Fruit fly (Drosophila melanogaster): ENCODE measurements around the gene CG4161.
A peak's percentile ranks its signal among the peaks of the same experiment; 100 is the strongest.

The CG4161 gene

dm6 chr2L:15441852-15442549 lies 8.9 kb downstream of the CG4161 start (continued):
- no peak for TF ChIP-seq slp2 (GFP tag; optimal IDR thresholded peaks at IDR 0.05)
- no peak for TF ChIP-seq Usf (GFP tag; optimal IDR thresholded peaks at IDR 0.05)
- TF ChIP-seq CG1529 (GFP tag; optimal IDR thresholded peaks at IDR 0.05): no peak
- TF ChIP-seq CG15696 (tag; optimal IDR thresholded peaks at IDR 0.05): peak; percentile 69
- peak; percentile 23; the same call in 1 of the 2 replicates for TF ChIP-seq CG10959 (GFP tag; IDR thresholded peaks at IDR 0.05)
- TF ChIP-seq CG34376 (GFP tag; optimal IDR thresholded peaks at IDR 0.05): no peak
- no peak for TF ChIP-seq BEAF-32 (GFP tag; optimal IDR thresholded peaks at IDR 0.05)
- no peak for TF ChIP-seq HmgZ (tag; optimal IDR thresholded peaks at IDR 0.05)
- no peak for TF ChIP-seq Poxn (GFP tag; IDR thresholded peaks at IDR 0.05)
- TF ChIP-seq so (GFP tag; IDR thresholded peaks at IDR 0.05): no peak
- TF ChIP-seq grau (tag; optimal IDR thresholded peaks at IDR 0.05): peak; percentile 64
- no peak for TF ChIP-seq CG7372 (GFP tag; IDR thresholded peaks at IDR 0.05)
- no peak for TF ChIP-seq sc (optimal IDR thresholded peaks at IDR 0.05)
- TF ChIP-seq sc (GFP tag; optimal IDR thresholded peaks at IDR 0.05): no peak
- TF ChIP-seq fru (optimal IDR thresholded peaks at IDR 0.05): no peak
- no peak for TF ChIP-seq kni (GFP tag; optimal IDR thresholded peaks at IDR 0.05)
- TF ChIP-seq D19A (tag; optimal IDR thresholded peaks at IDR 0.05): peak; percentile 81
- no peak for TF ChIP-seq Jarid2 (GFP tag; optimal IDR thresholded peaks at IDR 0.05)
- 0 out of 3 replicates have a peak, but pooled peaks have one; percentile 24 for TF ChIP-seq ci (GFP tag; IDR thresholded peaks at IDR 0.05)
- no peak for TF ChIP-seq lilli (GFP tag; optimal IDR thresholded peaks at IDR 0.05)
- TF ChIP-seq gsb-n (tag; optimal IDR thresholded peaks at IDR 0.05): peak; percentile 80
- TF ChIP-seq CG15011 (GFP tag; optimal IDR thresholded peaks at IDR 0.05): no peak
- no peak for TF ChIP-seq Chrac-16 (GFP tag; optimal IDR thresholded peaks at IDR 0.05)
- no peak for TF ChIP-seq Hmr (GFP tag; optimal IDR thresholded peaks at IDR 0.05)
- TF ChIP-seq CG12155 (GFP tag; optimal IDR thresholded peaks at IDR 0.05): no peak
- no peak for TF ChIP-seq da (GFP tag; optimal IDR thresholded peaks at IDR 0.05)
- TF ChIP-seq bab2 (GFP tag; optimal IDR thresholded peaks at IDR 0.05): no peak
- TF ChIP-seq B-H1 (GFP tag; IDR thresholded peaks at IDR 0.05): no peak
- TF ChIP-seq her (GFP tag; optimal IDR thresholded peaks at IDR 0.05): no peak
- no peak for TF ChIP-seq Dll (GFP tag; IDR thresholded peaks at IDR 0.05; ENCODE audit: partially characterized antibody)
- peak in 1 of 2 experiments; percentile 10 for TF ChIP-seq dpn (GFP tag; optimal IDR thresholded peaks at IDR 0.05)
- no peak for TF ChIP-seq al (GFP tag; IDR thresholded peaks at IDR 0.05)
- no peak for TF ChIP-seq pita (GFP tag; optimal IDR thresholded peaks at IDR 0.05)
- no peak for TF ChIP-seq CG4360 (GFP tag; IDR thresholded peaks at IDR 0.05)
- TF ChIP-seq Ets97D (GFP tag; optimal IDR thresholded peaks at IDR 0.05): no peak
- TF ChIP-seq CG30020 (tag; optimal IDR thresholded peaks at IDR 0.05): no peak
- no peak for TF ChIP-seq insv (GFP tag; optimal IDR thresholded peaks at IDR 0.05)
- TF ChIP-seq CG6765 (GFP tag; optimal IDR thresholded peaks at IDR 0.05): no peak
- no peak for TF ChIP-seq ind (GFP tag; optimal IDR thresholded peaks at IDR 0.05)
- TF ChIP-seq gem (tag; optimal IDR thresholded peaks at IDR 0.05): peak; percentile 79
- TF ChIP-seq CG4282 (GFP tag; optimal IDR thresholded peaks at IDR 0.05): no peak
- TF ChIP-seq CG13624 (GFP tag; optimal IDR thresholded peaks at IDR 0.05): no peak
- TF ChIP-seq pb (GFP tag; optimal IDR thresholded peaks at IDR 0.05): no peak
- TF ChIP-seq prd (optimal IDR thresholded peaks at IDR 0.05): no peak
- peak; percentile 26; the same call in 1 of the 3 replicates for TF ChIP-seq prd (GFP tag; IDR thresholded peaks at IDR 0.05)
- no peak for TF ChIP-seq CG1602 (GFP tag; optimal IDR thresholded peaks at IDR 0.05)
- no peak for TF ChIP-seq sima (GFP tag; optimal IDR thresholded peaks at IDR 0.05)
- no peak for TF ChIP-seq D19B (GFP tag; optimal IDR thresholded peaks at IDR 0.05)
- TF ChIP-seq aop (GFP tag; IDR thresholded peaks at IDR 0.05): no peak
- TF ChIP-seq chinmo (GFP tag; IDR thresholded peaks at IDR 0.05; ENCODE audit: partially characterized antibody): no peak
- peak; percentile 61 for TF ChIP-seq row (GFP tag; IDR thresholded peaks at IDR 0.05)
- no peak for TF ChIP-seq CG11723 (GFP tag; optimal IDR thresholded peaks at IDR 0.05)
